Fruit fly (Drosophila melanogaster) whole organism, adult: ENCODE data around the gene GluRIIB.

Experiments
- CG11617 ChIP-seq: fragments of 200-800 bp; sonication (Bioruptor generic); optimal IDR thresholded peaks from 2 replicates; lab custom pipeline; 2017; ENCODE audit warnings: mild to moderate bottlenecking, missing biosample characterization, missing genetic modification reagents, missing genetic modification characterization
- CG12768 ChIP-seq: fragments of 200-800 bp; sonication (Bioruptor generic); optimal IDR thresholded peaks from 2 replicates; lab custom pipeline; 2017; ENCODE audit warnings: missing biosample characterization, missing genetic modification characterization, mild to moderate bottlenecking, moderate library complexity, missing genetic modification reagents
- CG14711 ChIP-seq: fragments of 200-800 bp; sonication (Bioruptor generic); optimal IDR thresholded peaks from 2 replicates; lab custom pipeline; 2018; ENCODE audit warnings: missing biosample characterization, mild to moderate bottlenecking, missing genetic modification characterization, moderate library complexity
- CG1620 ChIP-seq: fragments of 200-800 bp; sonication (Bioruptor generic); optimal IDR thresholded peaks from 2 replicates; lab custom pipeline; 2016; ENCODE audit warnings: missing biosample characterization, missing genetic modification characterization
- CG33017 ChIP-seq: fragments of 200-800 bp; sonication (Bioruptor generic); optimal IDR thresholded peaks from 2 replicates; lab custom pipeline; 2018; ENCODE audit warnings: missing biosample characterization, mild to moderate bottlenecking, missing genetic modification characterization, moderate library complexity
- CG5204 ChIP-seq: fragments of 200-800 bp; sonication (Bioruptor generic); optimal IDR thresholded peaks from 2 replicates; lab custom pipeline; 2016; ENCODE audit warnings: missing biosample characterization, missing genetic modification characterization
- CG7045 ChIP-seq: fragments of 200-800 bp; sonication (Bioruptor generic); optimal IDR thresholded peaks from 2 replicates; lab custom pipeline; 2017; ENCODE audit warnings: missing biosample characterization, mild to moderate bottlenecking, missing genetic modification characterization
- CG7101 ChIP-seq: fragments of 200-800 bp; sonication (Bioruptor generic); optimal IDR thresholded peaks from 2 replicates; lab custom pipeline; 2018; ENCODE audit warnings: missing biosample characterization, mild to moderate bottlenecking, missing genetic modification characterization, moderate library complexity
- Clk ChIP-seq: fragments of 200-800 bp; sonication (Bioruptor generic); optimal IDR thresholded peaks from 2 replicates; lab custom pipeline; 2017; ENCODE audit warnings: missing biosample characterization, missing genetic modification characterization
- Crg-1 ChIP-seq: fragments of 200-800 bp; sonication (Bioruptor generic); optimal IDR thresholded peaks from 2 replicates; lab custom pipeline; 2016; ENCODE audit warnings: missing biosample characterization, missing genetic modification characterization
- Hr96 ChIP-seq: fragments of 200-800 bp; sonication (Bioruptor generic); optimal IDR thresholded peaks from 2 replicates; lab custom pipeline; 2016; ENCODE audit warnings: missing biosample characterization, missing genetic modification characterization
- Mnt ChIP-seq: fragments of 200-800 bp; sonication (Bioruptor generic); optimal IDR thresholded peaks from 2 replicates; lab custom pipeline; 2016; ENCODE audit warnings: missing biosample characterization, mild to moderate bottlenecking, missing genetic modification characterization
- bab1 ChIP-seq: fragments of 200-800 bp; sonication (Bioruptor generic); optimal IDR thresholded peaks from 3 replicates; lab custom pipeline; 2019; ENCODE audit warnings: missing biosample characterization, mild to moderate bottlenecking, missing genetic modification characterization, moderate library complexity
- cic ChIP-seq: fragments of 200-800 bp; sonication (Bioruptor generic); optimal IDR thresholded peaks from 2 replicates; lab custom pipeline; 2017; ENCODE audit warnings: missing biosample characterization, mild to moderate bottlenecking, missing genetic modification characterization, moderate library complexity
- cnc ChIP-seq, 2 experiments: fragments of >200 bp; optimal IDR thresholded peaks; 2 replicates each; lab custom pipeline; 2017
- kay ChIP-seq: fragments of 200-800 bp; sonication (Bioruptor generic); peaks from one replicate; lab custom pipeline; 2016; ENCODE audit warnings: missing biosample characterization, missing genetic modification characterization, borderline replicate concordance
- ovo ChIP-seq: fragments of 200-800 bp; sonication (Bioruptor generic); optimal IDR thresholded peaks from 2 replicates; lab custom pipeline; 2016; ENCODE audit warnings: missing biosample characterization, missing genetic modification characterization
- pad ChIP-seq: fragments of 200-800 bp; sonication (Bioruptor generic); optimal IDR thresholded peaks from 3 replicates; lab custom pipeline; 2017; ENCODE audit warnings: missing biosample characterization, missing genetic modification characterization, mild to moderate bottlenecking, moderate library complexity, missing genetic modification reagents
- tj ChIP-seq: fragments of 200-800 bp; sonication (Bioruptor generic); optimal IDR thresholded peaks from 3 replicates; lab custom pipeline; 2017; ENCODE audit warnings: missing biosample characterization, mild to moderate bottlenecking, missing genetic modification characterization, moderate library complexity
- toe ChIP-seq: fragments of 200-800 bp; sonication (Bioruptor generic); optimal IDR thresholded peaks from 2 replicates; lab custom pipeline; 2016; ENCODE audit warnings: missing biosample characterization, missing genetic modification characterization

The GluRIIB gene

dm6 chr2L:5558809-5559392 lies at the start of gene GluRIIB:
Gene GluRIIB, plus strand, starts transcription at chr2L:5559342.
- no peak for TF ChIP-seq CG5204 (GFP tag; lab: Kevin White, UChicago)
- no peak for TF ChIP-seq CG33017 (tag; lab: Kevin White, UChicago)
- TF ChIP-seq tj (GFP tag; lab: Kevin White, UChicago), result no peak

dm6 chr2L:5514946-5515345 lies 44.2 kb upstream of the GluRIIB start:
- TF ChIP-seq cic (GFP tag; lab: Kevin White, UChicago) (no peak), bab1 (no peak), kay (GFP tag; lab: Kevin White, UChicago) (no peak), CG33017 (tag; lab: Kevin White, UChicago) (no peak), tj (GFP tag; lab: Kevin White, UChicago) (no peak), Clk (GFP tag; lab: Kevin White, UChicago) (no peak), CG7045 (GFP tag; lab: Kevin White, UChicago) (no peak), toe (GFP tag; lab: Kevin White, UChicago) (no peak), CG1620 (GFP tag; lab: Kevin White, UChicago) (no peak)

dm6 chr2L:5517393-5517792 lies 41.7 kb upstream of the GluRIIB start, which contains the start of gene CG14020:
Gene CG14020, plus strand, starts transcription at chr2L:5517737.
- TF ChIP-seq CG1620 (GFP tag; lab: Kevin White, UChicago) (no peak), CG14711 (tag; lab: Kevin White, UChicago) (no peak), CG33017 (tag; lab: Kevin White, UChicago) (no peak), pad (GFP tag; lab: Kevin White, UChicago) (no peak), cnc (optimal IDR thresholded peaks at IDR 0.05; lab: Kevin White, UChicago) (no peak), bab1 (no peak), kay (GFP tag; lab: Kevin White, UChicago) (no peak), cic (GFP tag; lab: Kevin White, UChicago) (no peak), tj (GFP tag; lab: Kevin White, UChicago) (no peak), CG11617 (no peak), toe (GFP tag; lab: Kevin White, UChicago) (no peak), Clk (GFP tag; lab: Kevin White, UChicago) (no peak), CG5204 (GFP tag; lab: Kevin White, UChicago) (no peak), CG7045 (GFP tag; lab: Kevin White, UChicago) (no peak)

dm6 chr2L:5519846-5520384 lies 39.2 kb upstream of the GluRIIB start, which contains the start of the genes CG7382 and cl:
Gene CG7382, minus strand, starts transcription at chr2L:5519896.
Gene cl, plus strand, starts transcription at chr2L:5520135.
- TF ChIP-seq pad (GFP tag; lab: Kevin White, UChicago), result peak; percentile 99
- TF ChIP-seq CG7101 (tag; lab: Kevin White, UChicago), result peak; percentile 21
- peak; percentile 82 for TF ChIP-seq tj (GFP tag; lab: Kevin White, UChicago)
- TF ChIP-seq ovo (GFP tag; lab: Kevin White, UChicago), result peak; percentile 53
- peak; percentile 24 for TF ChIP-seq CG11617
- no peak for TF ChIP-seq Mnt (GFP tag; lab: Kevin White, UChicago)
- TF ChIP-seq CG14711 (tag; lab: Kevin White, UChicago), result peak; percentile 92
- TF ChIP-seq Clk (GFP tag; lab: Kevin White, UChicago), result no peak
- no peak for TF ChIP-seq CG1620 (GFP tag; lab: Kevin White, UChicago)
- TF ChIP-seq toe (GFP tag; lab: Kevin White, UChicago), result peak; percentile 69
- peak; percentile 15 for TF ChIP-seq cic (GFP tag; lab: Kevin White, UChicago)
- TF ChIP-seq CG7045 (GFP tag; lab: Kevin White, UChicago), result peak; percentile 36

dm6 chr2L:5520757-5521156 lies 38.4 kb upstream of the GluRIIB start:
- no peak for TF ChIP-seq cic (GFP tag; lab: Kevin White, UChicago)

- TF ChIP-seq cic (GFP tag; lab: Kevin White, UChicago), result no peak
- peak; percentile 87 for TF ChIP-seq CG11617
- no peak for TF ChIP-seq toe (GFP tag; lab: Kevin White, UChicago)
- TF ChIP-seq CG12768 (GFP tag; lab: Kevin White, UChicago), result peak; percentile 77
- peak; percentile 37 for TF ChIP-seq CG33017 (tag; lab: Kevin White, UChicago)
- TF ChIP-seq Mnt (GFP tag; lab: Kevin White, UChicago), result peak; percentile 48
- peak; percentile 14 for TF ChIP-seq ovo (GFP tag; lab: Kevin White, UChicago)
- peak; percentile 61 for TF ChIP-seq tj (GFP tag; lab: Kevin White, UChicago)
- peak; percentile 79 for TF ChIP-seq CG1620 (GFP tag; lab: Kevin White, UChicago)
- peak; percentile 80 for TF ChIP-seq CG7045 (GFP tag; lab: Kevin White, UChicago)
- peak; percentile 59 for TF ChIP-seq bab1
- TF ChIP-seq CG7101 (tag; lab: Kevin White, UChicago), result peak; percentile 83
- TF ChIP-seq CG14711 (tag; lab: Kevin White, UChicago), result peak; percentile 78
- peak; percentile 31 for TF ChIP-seq Crg-1 (GFP tag; lab: Kevin White, UChicago)
- no peak for TF ChIP-seq kay (GFP tag; lab: Kevin White, UChicago)
- TF ChIP-seq Clk (GFP tag; lab: Kevin White, UChicago), result peak; percentile 76
- peak; percentile 64 for TF ChIP-seq pad (GFP tag; lab: Kevin White, UChicago)
- no peak for TF ChIP-seq CG5204 (GFP tag; lab: Kevin White, UChicago)
- no peak for TF ChIP-seq cnc (optimal IDR thresholded peaks at IDR 0.05; lab: Kevin White, UChicago)
- TF ChIP-seq Hr96, result no peak
Measured at dm6 chr2L:5523848-5524473, 35.2 kb upstream of the GluRIIB start, which contains the start of the genes Vps52 and Elp4. Gene Vps52, minus strand, starts transcription at chr2L:5523898. Gene Elp4, plus strand, starts transcription at chr2L:5524139.
